Worm (Caenorhabditis elegans): ENCODE measurements around the gene fndc-1.

fndc-1 gene

ce11 chrII:11268822-11269221, 31.7 kb upstream of the fndc-1 start, which contains the start of gene cut-1:
TSS of gene cut-1 (plus strand) at chrII:11269122.
- TF ChIP-seq tbx-2 (tag; optimal IDR thresholded peaks at IDR 0.05) (no peak), hlh-30 (tag; optimal IDR thresholded peaks at IDR 0.05; ENCODE audit: insufficient read depth) (no peak), ceh-14 (tag; optimal IDR thresholded peaks at IDR 0.05) (no peak), C38D4.7 (GFP tag; optimal IDR thresholded peaks at IDR 0.05) (no peak), pat-9 (tag; optimal IDR thresholded peaks at IDR 0.05) (no peak), ztf-16 (tag; optimal IDR thresholded peaks at IDR 0.05) (no peak), sdc-2 (tag; optimal IDR thresholded peaks at IDR 0.05) (no peak), fax-1 (tag; optimal IDR thresholded peaks at IDR 0.05) (no peak), unc-42 (tag; optimal IDR thresholded peaks at IDR 0.05) (no peak), ceh-22 (tag; optimal IDR thresholded peaks at IDR 0.05) (no peak), unc-55 (GFP tag; optimal IDR thresholded peaks at IDR 0.05) (no peak), Y22D7AL.16 (tag; optimal IDR thresholded peaks at IDR 0.05) (no peak), pros-1 (tag; optimal IDR thresholded peaks at IDR 0.05) (no peak), ceh-9 (tag; optimal IDR thresholded peaks at IDR 0.05) (no peak), lin-11 (tag; optimal IDR thresholded peaks at IDR 0.05) (no peak), pha-2 (tag; optimal IDR thresholded peaks at IDR 0.05) (no peak)

- TF ChIP-seq unc-55 (GFP tag; optimal IDR thresholded peaks at IDR 0.05) (no peak), unc-86 (tag; optimal IDR thresholded peaks at IDR 0.05) (no peak), pha-2 (tag; optimal IDR thresholded peaks at IDR 0.05) (no peak), hlh-8 (tag; optimal IDR thresholded peaks at IDR 0.05) (no peak), elt-2 (tag; optimal IDR thresholded peaks at IDR 0.05) (no peak), C08G9.2 (tag; optimal IDR thresholded peaks at IDR 0.05) (no peak), fkh-6 (tag; optimal IDR thresholded peaks at IDR 0.05) (no peak), tbx-2 (tag; optimal IDR thresholded peaks at IDR 0.05) (no peak), tbx-7 (tag; optimal IDR thresholded peaks at IDR 0.05) (no peak), ceh-2 (tag; optimal IDR thresholded peaks at IDR 0.05) (no peak)
These were observed 24.0 kb upstream of the fndc-1 start, which contains the start of gene T05B9.1 for ce11 chrII:11261173-11261572. TSS of gene T05B9.1 (minus strand) at chrII:11261192.

ce11 chrII:11259766-11260165, 22.6 kb upstream of the fndc-1 start:
- TF ChIP-seq pros-1 (tag; optimal IDR thresholded peaks at IDR 0.05), result no peak
- TF ChIP-seq C08G9.2 (tag; optimal IDR thresholded peaks at IDR 0.05), result no peak
- TF ChIP-seq hlh-6 (tag; optimal IDR thresholded peaks at IDR 0.05), result no peak
- no peak for TF ChIP-seq ceh-48 (tag; optimal IDR thresholded peaks at IDR 0.05)
- TF ChIP-seq ama-1 (optimal IDR thresholded peaks at IDR 0.05), result no peak
- no peak for TF ChIP-seq ceh-24 (tag; optimal IDR thresholded peaks at IDR 0.05)
- TF ChIP-seq pha-2 (tag; optimal IDR thresholded peaks at IDR 0.05), result no peak
- no peak for TF ChIP-seq fkh-10 (GFP tag; optimal IDR thresholded peaks at IDR 0.05)
- TF ChIP-seq pat-9 (tag; optimal IDR thresholded peaks at IDR 0.05), result no peak
- no peak for TF ChIP-seq lim-6 (tag; optimal IDR thresholded peaks at IDR 0.05)
- TF ChIP-seq fax-1 (tag; optimal IDR thresholded peaks at IDR 0.05), result no peak

- TF ChIP-seq ceh-9 (tag; optimal IDR thresholded peaks at IDR 0.05), result no peak
- no peak for TF ChIP-seq nhr-232 (tag; optimal IDR thresholded peaks at IDR 0.05)
- TF ChIP-seq K09A11.1 (tag; optimal IDR thresholded peaks at IDR 0.05; ENCODE audit: insufficient read depth), result no peak
- no peak for TF ChIP-seq eyg-1 (tag; optimal IDR thresholded peaks at IDR 0.05)
- TF ChIP-seq pat-9 (tag; optimal IDR thresholded peaks at IDR 0.05), result no peak
- TF ChIP-seq fkh-6 (tag; optimal IDR thresholded peaks at IDR 0.05), result no peak
- TF ChIP-seq pqm-1 (tag; optimal IDR thresholded peaks at IDR 0.05), result no peak
- TF ChIP-seq dve-1 (tag; optimal IDR thresholded peaks at IDR 0.05), result no peak
- no peak for TF ChIP-seq ceh-30 (tag; optimal IDR thresholded peaks at IDR 0.05)
- no peak for TF ChIP-seq pros-1 (tag; optimal IDR thresholded peaks at IDR 0.05)
- no peak for TF ChIP-seq K02D7.2 (tag; optimal IDR thresholded peaks at IDR 0.05)
- TF ChIP-seq syd-9 (tag; optimal IDR thresholded peaks at IDR 0.05), result no peak
- TF ChIP-seq ets-4 (tag; optimal IDR thresholded peaks at IDR 0.05), result no peak
- TF ChIP-seq ceh-2 (tag; optimal IDR thresholded peaks at IDR 0.05), result no peak
These were observed 18.4 kb upstream of the fndc-1 start, which contains the start of gene T05B9.2 for ce11 chrII:11255536-11255935. TSS of gene T05B9.2 (plus strand) at chrII:11255836.
